Fruit fly (Drosophila melanogaster) whole organism, larva: Measurements from ENCODE around the gene CG14118.

Source experiments
- noc ChIP-seq: fragments of 200-800 bp; sonication (Bioruptor generic); optimal IDR thresholded peaks from 3 replicates; lab custom pipeline; 2019; ENCODE audit warnings: missing biosample characterization, mild to moderate bottlenecking, missing genetic modification characterization, moderate library complexity

The CG14118 gene

DNA sequence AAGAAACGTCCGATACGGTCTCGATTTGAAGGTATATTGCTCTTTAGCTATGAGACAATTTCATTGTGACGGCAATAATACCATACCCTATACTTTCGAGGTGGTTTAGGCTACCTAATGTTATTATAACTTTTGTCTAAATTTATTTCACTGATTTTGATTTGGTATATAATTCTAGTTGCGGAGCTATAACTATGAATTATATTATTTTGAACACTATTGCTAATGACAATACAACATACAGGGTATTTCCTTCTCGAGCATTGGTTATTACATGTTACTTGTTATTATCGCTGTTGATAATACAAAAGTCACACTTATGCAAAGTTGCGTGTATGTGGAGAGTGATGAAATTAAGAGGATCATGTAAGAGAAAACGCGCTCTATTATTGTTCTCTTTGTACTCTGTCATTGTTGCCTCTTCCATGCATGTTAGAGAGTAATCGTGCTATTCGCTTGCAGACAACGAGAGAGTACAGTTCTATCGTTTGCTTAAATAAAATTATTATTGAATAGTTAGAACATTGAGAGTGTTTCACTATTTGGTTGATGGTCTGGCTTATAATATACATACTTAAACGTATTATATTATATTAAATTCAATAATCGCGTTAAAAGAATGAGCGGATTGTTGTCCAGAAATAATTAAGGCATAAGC is 21.3 kb downstream of the CG14118 start, which contains the start of gene CG32115:
CG32115 (minus strand) TSS at position 38 of the 658 bp plus-strand sequence.
- TF ChIP-seq noc (tag; lab: Kevin White, UChicago), result peak; percentile 99

dm6 chr3L:12915431-12915830 is 23.0 kb downstream of the CG14118 start:
- TF ChIP-seq noc (tag; lab: Kevin White, UChicago), result no peak
